Fruit fly (Drosophila melanogaster) whole organism, embryonic: ENCODE data around the gene RpL14.

ENCODE experiments used
- Ada2b ChIP-seq: fragments of 200-800 bp; sonication (Bioruptor generic); IDR thresholded peaks from 2 replicates; pipeline ENCODE4 v1.3.6; 2022; ENCODE audit warnings: missing biosample characterization, missing genetic modification characterization
- BtbVII ChIP-seq: fragments of 200-800 bp; sonication (Bioruptor generic); optimal IDR thresholded peaks from 3 replicates; lab custom pipeline; 2017; ENCODE audit warnings: missing biosample characterization, mild to moderate bottlenecking, missing genetic modification characterization
- CG10565 ChIP-seq: fragments of 200-800 bp; sonication (Bioruptor generic); optimal IDR thresholded peaks from 3 replicates; lab custom pipeline; 2016; ENCODE audit warnings: missing biosample characterization, mild to moderate bottlenecking, missing genetic modification characterization
- CG14014 ChIP-seq: fragments of 200-800 bp; sonication (Bioruptor generic); IDR thresholded peaks from 2 replicates; pipeline ENCODE4 v1.3.6; 2022; ENCODE audit warnings: missing biosample characterization, missing genetic modification characterization
- CG15479 ChIP-seq: fragments of 200-800 bp; sonication (Bioruptor generic); optimal IDR thresholded peaks from 3 replicates; lab custom pipeline; 2019; ENCODE audit warnings: missing biosample characterization, mild to moderate bottlenecking, missing genetic modification characterization, moderate library complexity
- CG17186 ChIP-seq: fragments of 200-800 bp; sonication (Bioruptor generic); optimal IDR thresholded peaks from 3 replicates; lab custom pipeline; 2017; ENCODE audit warnings: missing biosample characterization, missing genetic modification reagents, missing genetic modification characterization
- CG3065 ChIP-seq: fragments of 200-800 bp; sonication (Bioruptor generic); optimal IDR thresholded peaks from 2 replicates; lab custom pipeline; 2016; ENCODE audit warnings: missing biosample characterization, missing genetic modification characterization
- CG32772 ChIP-seq: fragments of 200-800 bp; sonication (Bioruptor generic); IDR thresholded peaks from 2 replicates; pipeline ENCODE4 v1.3.6; 2022; ENCODE audit warnings: missing biosample characterization, missing genetic modification characterization
- CG33213 ChIP-seq: fragments of 200-800 bp; sonication (Bioruptor generic); optimal IDR thresholded peaks from 3 replicates; lab custom pipeline; 2016; ENCODE audit warnings: missing biosample characterization, missing genetic modification characterization
- CG6683 ChIP-seq: fragments of 200-800 bp; sonication (Bioruptor generic); optimal IDR thresholded peaks from 2 replicates; lab custom pipeline; 2017; ENCODE audit warnings: missing biosample characterization, mild to moderate bottlenecking, missing genetic modification characterization, missing genetic modification reagents
- CG7745 ChIP-seq: fragments of 200-800 bp; sonication (Bioruptor generic); optimal IDR thresholded peaks from 2 replicates; lab custom pipeline; 2018; ENCODE audit warnings: missing biosample characterization, mild to moderate bottlenecking, missing genetic modification characterization, moderate library complexity
- CG8290 ChIP-seq, 3 experiments: fragments of 200-800 bp; sonication (Bioruptor generic); optimal IDR thresholded peaks; 2 replicates each; lab custom pipeline; 2016 to 2019; ENCODE audit warnings: missing biosample characterization in 3 of 3, missing genetic modification characterization in 3 of 3, mild to moderate bottlenecking in 2 of 3, moderate library complexity in 1 of 3
- CG8478 ChIP-seq: fragments of >200 bp; optimal IDR thresholded peaks from 2 replicates; lab custom pipeline; 2018
- CG9609 ChIP-seq: fragments of 200-800 bp; sonication (Bioruptor generic); optimal IDR thresholded peaks from 3 replicates; lab custom pipeline; 2016; ENCODE audit warnings: missing biosample characterization, missing genetic modification characterization
- CG9797 ChIP-seq: fragments of 200-800 bp; sonication (Bioruptor generic); optimal IDR thresholded peaks from 3 replicates; lab custom pipeline; 2018; ENCODE audit warnings: missing biosample characterization, mild to moderate bottlenecking, missing genetic modification characterization
- CG9817 ChIP-seq: fragments of 200-800 bp; sonication (Bioruptor generic); optimal IDR thresholded peaks from 2 replicates; lab custom pipeline; 2018; ENCODE audit warnings: missing biosample characterization, mild to moderate bottlenecking, missing genetic modification characterization, moderate library complexity
- Dad ChIP-seq: fragments of 200-800 bp; sonication (Bioruptor generic); optimal IDR thresholded peaks from 3 replicates; lab custom pipeline; 2016; ENCODE audit warnings: missing biosample characterization, missing genetic modification characterization
- Deaf1 ChIP-seq: fragments of 200-800 bp; optimal IDR thresholded peaks from 3 replicates; lab custom pipeline; 2019; ENCODE audit warnings: missing biosample characterization, mild to moderate bottlenecking, missing genetic modification characterization, moderate library complexity
- Doc3 ChIP-seq: fragments of 200-800 bp; sonication (Bioruptor generic); IDR thresholded peaks from 3 replicates; pipeline ENCODE4 v1.3.6; 2022; ENCODE audit warnings: missing biosample characterization, missing genetic modification characterization; ENCODE audit not compliant: partially characterized antibody
- Drgx ChIP-seq: fragments of 200-800 bp; sonication (Bioruptor generic); IDR thresholded peaks from 2 replicates; pipeline ENCODE4 v1.3.6; 2022; ENCODE audit warnings: missing biosample characterization, missing genetic modification characterization
- E2f2 ChIP-seq: fragments of 200-800 bp; sonication (Bioruptor generic); IDR thresholded peaks from 2 replicates; pipeline ENCODE4 v1.3.6; 2022; ENCODE audit warnings: missing biosample characterization, missing genetic modification characterization
- Eip74EF ChIP-seq, 2 experiments: fragments of 200-800 bp in 1 of 2; fragments of >200 bp in 1 of 2; sonication (Bioruptor generic) in 1 of 2; optimal IDR thresholded peaks; 2 replicates each; lab custom pipeline; 2017 to 2019; ENCODE audit warnings: missing biosample characterization in 2 of 2, missing genetic modification characterization in 2 of 2, mild to moderate bottlenecking in 1 of 2, moderate library complexity in 1 of 2
- Fer2 ChIP-seq: fragments of 200-800 bp; sonication (Bioruptor generic); optimal IDR thresholded peaks from 2 replicates; lab custom pipeline; 2018; ENCODE audit warnings: missing biosample characterization, mild to moderate bottlenecking, missing genetic modification characterization, moderate library complexity
- MESR4 ChIP-seq: fragments of 200-800 bp; sonication (Bioruptor generic); optimal IDR thresholded peaks from 2 replicates; lab custom pipeline; 2018; ENCODE audit warnings: missing biosample characterization, mild to moderate bottlenecking, missing genetic modification characterization, moderate library complexity
- NC2α ChIP-seq: fragments of 200-800 bp; sonication (Bioruptor generic); optimal IDR thresholded peaks from 2 replicates; lab custom pipeline; 2016; ENCODE audit warnings: missing biosample characterization, missing genetic modification characterization
- NC2β ChIP-seq: fragments of 200-800 bp; sonication (Bioruptor generic); optimal IDR thresholded peaks from 2 replicates; lab custom pipeline; 2016; ENCODE audit warnings: missing biosample characterization, missing genetic modification characterization
- Sry-δ ChIP-seq: fragments of 200-800 bp; sonication (Bioruptor generic); optimal IDR thresholded peaks from 2 replicates; lab custom pipeline; 2016; ENCODE audit warnings: missing biosample characterization, missing genetic modification characterization
- ato ChIP-seq: fragments of 200-800 bp; sonication (Bioruptor generic); IDR thresholded peaks from 2 replicates; pipeline ENCODE4 v1.3.6; 2022; ENCODE audit warnings: missing biosample characterization, missing genetic modification characterization; ENCODE audit not compliant: partially characterized antibody
- az2 ChIP-seq: fragments of 200-800 bp; sonication (Bioruptor generic); optimal IDR thresholded peaks from 3 replicates; lab custom pipeline; 2016; ENCODE audit warnings: missing biosample characterization, missing genetic modification characterization
- bab2 ChIP-seq: fragments of 200-800 bp; sonication (Bioruptor generic); optimal IDR thresholded peaks from 2 replicates; lab custom pipeline; 2016; ENCODE audit warnings: missing biosample characterization, missing genetic modification characterization
- bigmax ChIP-seq: fragments of 200-800 bp; sonication (Bioruptor generic); optimal IDR thresholded peaks from 2 replicates; lab custom pipeline; 2018; ENCODE audit warnings: missing biosample characterization, mild to moderate bottlenecking, missing genetic modification characterization
- chif ChIP-seq, 2 experiments: fragments of 200-800 bp; sonication (Bioruptor generic); optimal IDR thresholded peaks; 3 replicates each; lab custom pipeline; 2016; ENCODE audit warnings: missing biosample characterization in 2 of 2, missing genetic modification characterization in 2 of 2
- corto ChIP-seq: fragments of 200-800 bp; sonication (Bioruptor generic); optimal IDR thresholded peaks from 2 replicates; lab custom pipeline; 2016; ENCODE audit warnings: missing biosample characterization, mild to moderate bottlenecking, missing genetic modification characterization, moderate library complexity
- dati ChIP-seq: fragments of 200-800 bp; sonication (Bioruptor generic); IDR thresholded peaks from 2 replicates; pipeline ENCODE4 v1.3.6; 2022; ENCODE audit warnings: missing biosample characterization, missing genetic modification characterization
- disco-r ChIP-seq: fragments of 200-800 bp; sonication (Bioruptor generic); optimal IDR thresholded peaks from 2 replicates; lab custom pipeline; 2016; ENCODE audit warnings: missing biosample characterization, missing genetic modification characterization
- ems ChIP-seq: fragments of 200-800 bp; sonication (Bioruptor generic); optimal IDR thresholded peaks from 3 replicates; lab custom pipeline; 2016; ENCODE audit warnings: missing biosample characterization, missing genetic modification characterization
- esg ChIP-seq: fragments of 200-800 bp; sonication (Bioruptor generic); conservative IDR thresholded peaks from 2 replicates; pipeline ENCODE4 v1.3.6; 2022; ENCODE audit warnings: missing biosample characterization, missing genetic modification characterization
- ewg ChIP-seq: fragments of 200-800 bp; sonication (Bioruptor generic); optimal IDR thresholded peaks from 3 replicates; lab custom pipeline; 2017; ENCODE audit warnings: mild to moderate bottlenecking, missing biosample characterization, missing genetic modification reagents, missing genetic modification characterization
- fd102C ChIP-seq: fragments of 200-800 bp; sonication (Bioruptor generic); optimal IDR thresholded peaks from 2 replicates; lab custom pipeline; 2018; ENCODE audit warnings: missing biosample characterization, mild to moderate bottlenecking, missing genetic modification characterization, moderate library complexity
- fru ChIP-seq: fragments of >200 bp; optimal IDR thresholded peaks from 2 replicates; lab custom pipeline; 2017
- fu2 ChIP-seq: fragments of 200-800 bp; sonication (Bioruptor generic); optimal IDR thresholded peaks from 2 replicates; lab custom pipeline; 2016; ENCODE audit warnings: missing biosample characterization, missing genetic modification characterization
- grau ChIP-seq: fragments of 200-800 bp; optimal IDR thresholded peaks from 3 replicates; lab custom pipeline; 2019; ENCODE audit warnings: missing biosample characterization, mild to moderate bottlenecking, missing genetic modification characterization, moderate library complexity
- kni ChIP-seq: fragments of 200-800 bp; sonication (Bioruptor generic); optimal IDR thresholded peaks from 3 replicates; lab custom pipeline; 2017; ENCODE audit warnings: mild to moderate bottlenecking, missing biosample characterization, missing genetic modification reagents, missing genetic modification characterization
- knrl ChIP-seq: fragments of 200-800 bp; sonication (Bioruptor generic); IDR thresholded peaks from 3 replicates; pipeline ENCODE4 v1.3.6; 2022; ENCODE audit warnings: missing biosample characterization, missing genetic modification characterization; ENCODE audit not compliant: partially characterized antibody
- maf-S ChIP-seq: fragments of 200-800 bp; sonication (Bioruptor generic); optimal IDR thresholded peaks from 2 replicates; lab custom pipeline; 2016; ENCODE audit warnings: missing biosample characterization, missing genetic modification characterization
- oc ChIP-seq: fragments of 200-800 bp; sonication (Bioruptor generic); optimal IDR thresholded peaks from 2 replicates; lab custom pipeline; 2018; ENCODE audit warnings: missing biosample characterization, mild to moderate bottlenecking, missing genetic modification characterization, moderate library complexity
- sob ChIP-seq: fragments of 200-800 bp; sonication (Bioruptor generic); IDR thresholded peaks from 2 replicates; pipeline ENCODE4 v1.3.6; 2022; ENCODE audit warnings: missing biosample characterization, missing genetic modification characterization
- tin ChIP-seq: fragments of 200-800 bp; sonication (Bioruptor generic); optimal IDR thresholded peaks from 3 replicates; lab custom pipeline; 2016; ENCODE audit warnings: missing biosample characterization, missing genetic modification characterization
- tna ChIP-seq: fragments of 200-800 bp; sonication (Bioruptor generic); IDR thresholded peaks from 2 replicates; pipeline ENCODE4 v1.3.6; 2022; ENCODE audit warnings: missing biosample characterization, missing genetic modification characterization; ENCODE audit not compliant: partially characterized antibody

RpL14 gene

DNA sequence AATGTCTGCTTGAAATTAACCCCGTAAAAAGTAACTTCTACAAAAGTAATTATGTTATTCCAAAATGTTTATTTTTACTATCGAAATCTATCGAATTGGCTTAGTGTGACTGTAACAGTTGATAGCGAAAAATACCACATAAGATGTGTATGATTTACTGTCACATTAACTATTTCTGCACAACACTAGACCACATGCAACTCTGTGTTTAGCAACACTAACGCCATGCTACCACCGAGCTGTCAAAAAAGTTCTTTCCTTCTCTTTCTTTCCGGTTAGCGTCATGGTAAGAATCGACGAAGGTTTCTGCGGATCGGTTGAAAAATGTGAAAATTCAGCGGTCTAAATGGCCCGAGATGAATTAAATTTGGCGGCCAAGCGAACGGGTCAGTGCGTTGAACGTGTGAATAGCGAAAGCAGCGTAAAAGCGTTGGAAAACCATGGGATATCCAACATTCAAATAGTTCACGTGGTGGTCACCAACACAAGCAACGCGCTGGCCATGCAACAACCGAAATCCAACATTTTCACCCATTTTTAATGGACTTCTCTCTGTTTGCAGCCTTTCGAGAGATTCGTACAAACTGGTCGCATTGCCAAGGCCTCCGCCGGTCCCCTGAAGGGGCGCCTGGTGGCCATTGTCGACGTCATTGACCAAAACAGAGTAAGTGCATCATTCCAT, at the start of gene RpL14, which contains the start of gene Nelf-E (continued):
- TF ChIP-seq Drgx (peak; percentile 75), NC2α (GFP tag; lab: Kevin White, UChicago) (peak; percentile 96), CG33213 (GFP tag; lab: Kevin White, UChicago) (peak; percentile 98), CG8290 (GFP tag; optimal IDR thresholded peaks at IDR 0.05; lab: Kevin White, UChicago) (no peak), CG8290 (tag; optimal IDR thresholded peaks at IDR 0.05; lab: Kevin White, UChicago) (peak; percentile 89 to 99), bab2 (GFP tag; lab: Kevin White, UChicago) (peak; percentile 95), fd102C (peak; percentile 90), CG14014 (GFP tag; lab: Robert Waterston, UW) (peak; percentile 92), MESR4 (GFP tag; lab: Kevin White, UChicago) (peak; percentile 100), corto (GFP tag; lab: Kevin White, UChicago) (peak; percentile 8), chif (GFP tag; optimal IDR thresholded peaks at IDR 0.05; lab: Kevin White, UChicago) (peak; percentile 88 to 96), bigmax (GFP tag; lab: Kevin White, UChicago) (peak; percentile 86), Sry-δ (GFP tag; lab: Kevin White, UChicago) (peak; percentile 82), dati (GFP tag; lab: Robert Waterston, UW) (peak; percentile 89), CG9609 (GFP tag; lab: Kevin White, UChicago) (peak; percentile 96), CG17186 (GFP tag; lab: Kevin White, UChicago) (peak; percentile 95), fu2 (GFP tag; lab: Kevin White, UChicago) (peak; percentile 95), CG9817 (peak; percentile 94), maf-S (peak; percentile 94), E2f2 (GFP tag; lab: Robert Waterston, UW) (peak; percentile 80), kni (peak; percentile 91), esg (GFP tag; lab: Robert Waterston, UW) (peak; percentile 65), NC2β (peak; percentile 100), fru (no peak), sob (GFP tag; lab: Robert Waterston, UW) (peak; percentile 98), CG10565 (GFP tag; lab: Kevin White, UChicago) (peak; percentile 70), CG7745 (tag; lab: Kevin White, UChicago) (peak; percentile 41), CG9797 (GFP tag; lab: Kevin White, UChicago) (peak; percentile 99), CG8478 (lab: Kevin White, UChicago) (no peak), knrl (GFP tag; lab: Robert Waterston, UW) (peak; percentile 59; the same call in 2 of the 3 replicates), ems (GFP tag; lab: Kevin White, UChicago) (peak; percentile 95), Doc3 (GFP tag; lab: Robert Waterston, UW) (no peak), oc (tag; lab: Kevin White, UChicago) (peak; percentile 93), Deaf1 (tag; lab: Kevin White, UChicago) (no peak), CG15479 (GFP tag; lab: Kevin White, UChicago) (peak; percentile 40), ewg (GFP tag; lab: Kevin White, UChicago) (peak; percentile 91), Fer2 (tag; lab: Kevin White, UChicago) (peak; percentile 90), BtbVII (GFP tag; lab: Kevin White, UChicago) (peak; percentile 96), Ada2b (GFP tag; lab: Robert Waterston, UW) (peak; percentile 74), grau (tag; lab: Kevin White, UChicago) (peak; percentile 90), disco-r (GFP tag; lab: Kevin White, UChicago) (peak; percentile 95), CG3065 (GFP tag; lab: Kevin White, UChicago) (peak; percentile 86), Dad (GFP tag; lab: Kevin White, UChicago) (peak; percentile 98), CG6683 (GFP tag; lab: Kevin White, UChicago) (peak; percentile 95), ato (GFP tag; lab: Robert Waterston, UW) (0 out of 2 replicates have a peak, but pooled peaks have one; percentile 14), az2 (GFP tag; lab: Kevin White, UChicago) (peak; percentile 76), Eip74EF (GFP tag; optimal IDR thresholded peaks at IDR 0.05; lab: Kevin White, UChicago) (peak in 1 of 2 experiments; percentile 30), tna (GFP tag; lab: Robert Waterston, UW) (no peak), tin (GFP tag; lab: Kevin White, UChicago) (peak; percentile 91), CG32772 (GFP tag; lab: Robert Waterston, UW) (peak; percentile 87)
